Worm (Caenorhabditis elegans) whole organism, L4 larva: ENCODE measurements around the gene D1044.7.

Experiments used
- F10B5.3 ChIP-seq: sonication (generic microtip); optimal IDR thresholded peaks from 2 replicates; lab custom pipeline; 2016; ENCODE audit warnings: mild to moderate bottlenecking, missing genetic modification characterization, missing compliant biosample characterization
- F37D6.2 ChIP-seq: sonication (generic microtip); optimal IDR thresholded peaks from 2 replicates; lab custom pipeline; 2016; ENCODE audit warnings: mild to moderate bottlenecking, missing genetic modification characterization, missing compliant biosample characterization
- Y48G9A.11 ChIP-seq: fragments of 200-800 bp; sonication (Bioruptor generic); IDR thresholded peaks from 2 replicates; pipeline ENCODE4 v1.3.6; 2022; ENCODE audit warnings: missing genetic modification reagents, missing genetic modification characterization, missing compliant biosample characterization
- Y75B8A.6 ChIP-seq: fragments of 200-800 bp; sonication (Bioruptor generic); IDR thresholded peaks from 2 replicates; pipeline ENCODE4 v1.3.6; 2022; ENCODE audit warnings: missing genetic modification reagents, missing genetic modification characterization, missing compliant biosample characterization
- ceh-20 ChIP-seq: fragments of 200-800 bp; sonication (Bioruptor generic); IDR thresholded peaks from 2 replicates; pipeline ENCODE4 v1.3.6; 2022; ENCODE audit warnings: missing genetic modification reagents, missing genetic modification characterization, missing compliant biosample characterization
- daf-16 ChIP-seq, 3 experiments: sonication (generic microtip); optimal IDR thresholded peaks; 2 replicates each; lab custom pipeline; 2016 to 2017; ENCODE audit warnings: missing genetic modification characterization in 3 of 3, missing genetic modification reagents in 3 of 3, mild to moderate bottlenecking in 2 of 3, missing compliant biosample characterization in 2 of 3, missing biosample characterization in 1 of 3, moderate library complexity in 1 of 3
- dmd-6 ChIP-seq: fragments of 200-800 bp; sonication (Bioruptor generic); IDR thresholded peaks from 2 replicates; pipeline ENCODE4 v1.3.6; 2022; ENCODE audit warnings: missing genetic modification reagents, missing genetic modification characterization, missing compliant biosample characterization
- dpl-1 ChIP-seq: fragments of 150-350 bp; optimal IDR thresholded peaks from 2 replicates; lab custom pipeline; 2014; ENCODE audit warnings: missing biosample characterization, missing genetic modification reagents, missing genetic modification characterization
- dve-1 ChIP-seq: sonication (generic microtip); optimal IDR thresholded peaks from 2 replicates; lab custom pipeline; 2017; ENCODE audit warnings: antibody characterized with exemption, mild to moderate bottlenecking, missing genetic modification characterization, missing compliant biosample characterization; ENCODE audit not compliant: insufficient read depth
- egl-43 ChIP-seq: fragments of 200-800 bp; sonication (Bioruptor generic); IDR thresholded peaks from 2 replicates; pipeline ENCODE4 v1.3.6; 2022; ENCODE audit warnings: missing genetic modification reagents, missing genetic modification characterization, missing compliant biosample characterization
- hlh-11 ChIP-seq: fragments of 200-800 bp; sonication (Bioruptor generic); optimal IDR thresholded peaks from 2 replicates; lab custom pipeline; 2018; ENCODE audit warnings: mild to moderate bottlenecking, missing genetic modification characterization, missing compliant biosample characterization
- hlh-30 ChIP-seq: sonication (generic microtip); optimal IDR thresholded peaks from 2 replicates; lab custom pipeline; 2017; ENCODE audit warnings: antibody characterized with exemption, mild to moderate bottlenecking, missing genetic modification characterization, missing compliant biosample characterization; ENCODE audit not compliant: insufficient read depth
- lin-1 ChIP-seq: fragments of 200-800 bp; sonication (Bioruptor generic); IDR thresholded peaks from 2 replicates; pipeline ENCODE4 v1.3.6; 2022; ENCODE audit warnings: missing genetic modification reagents, missing genetic modification characterization, missing compliant biosample characterization
- lin-13 ChIP-seq: fragments of 150-350 bp; optimal IDR thresholded peaks from 2 replicates; lab custom pipeline; 2014; ENCODE audit warnings: missing biosample characterization, missing genetic modification reagents, missing genetic modification characterization
- lin-38 ChIP-seq: fragments of 200-800 bp; sonication (Bioruptor generic); IDR thresholded peaks from 2 replicates; pipeline ENCODE4 v1.3.6; 2022; ENCODE audit warnings: missing genetic modification reagents, missing genetic modification characterization, missing compliant biosample characterization
- lsy-2 ChIP-seq, 2 experiments: fragments of 150-350 bp in 1 of 2; sonication (generic microtip) in 1 of 2; optimal IDR thresholded peaks; 2 replicates each; lab custom pipeline; 2014 to 2017; ENCODE audit warnings: missing biosample characterization in 2 of 2, missing genetic modification characterization in 2 of 2
- madf-9 ChIP-seq: fragments of 200-800 bp; sonication (Bioruptor generic); conservative IDR thresholded peaks from 2 replicates; pipeline ENCODE4 v1.3.6; 2022; ENCODE audit warnings: missing genetic modification reagents, missing genetic modification characterization, missing compliant biosample characterization
- mdl-1 ChIP-seq, 2 experiments: fragments of 150-350 bp in 1 of 2; sonication (generic microtip) in 1 of 2; optimal IDR thresholded peaks; 2 replicates each; lab custom pipeline; 2014 to 2017; ENCODE audit warnings: missing biosample characterization in 2 of 2, missing genetic modification characterization in 2 of 2
- mdt-29 ChIP-seq: fragments of 200-800 bp; sonication (Bioruptor generic); IDR thresholded peaks from 2 replicates; pipeline ENCODE4 v1.3.6; 2022; ENCODE audit warnings: missing genetic modification reagents, missing genetic modification characterization, missing compliant biosample characterization
- mep-1 ChIP-seq: fragments of 150-350 bp; sonication (generic microtip); optimal IDR thresholded peaks from 3 replicates; lab custom pipeline; 2014; ENCODE audit warnings: missing biosample characterization, missing genetic modification characterization
- mes-2 ChIP-seq: sonication (generic microtip); optimal IDR thresholded peaks from 2 replicates; lab custom pipeline; 2016; ENCODE audit warnings: missing genotype, mild to moderate bottlenecking, missing genetic modification characterization, missing compliant biosample characterization; ENCODE audit not compliant: poor library complexity, severe bottlenecking
- nhr-102 ChIP-seq: sonication (generic microtip); optimal IDR thresholded peaks from 2 replicates; lab custom pipeline; 2016; ENCODE audit warnings: mild to moderate bottlenecking, missing genetic modification characterization, moderate library complexity, missing compliant biosample characterization
- nhr-11 ChIP-seq: fragments of 150-350 bp; optimal IDR thresholded peaks from 2 replicates; lab custom pipeline; 2014; ENCODE audit warnings: missing biosample characterization, missing genetic modification characterization
- nhr-28 ChIP-seq: fragments of 150-350 bp; optimal IDR thresholded peaks from 2 replicates; lab custom pipeline; 2014; ENCODE audit warnings: missing biosample characterization, missing genetic modification characterization
- nhr-42 ChIP-seq: fragments of 200-800 bp; sonication (Bioruptor generic); IDR thresholded peaks from 2 replicates; pipeline ENCODE4 v1.3.6; 2022; ENCODE audit warnings: missing genetic modification characterization, missing compliant biosample characterization
- nhr-48 ChIP-seq: sonication (generic microtip); optimal IDR thresholded peaks from 2 replicates; lab custom pipeline; 2016; ENCODE audit warnings: mild to moderate bottlenecking, missing genetic modification characterization, missing compliant biosample characterization
- nhr-76 ChIP-seq: fragments of 150-350 bp; optimal IDR thresholded peaks from 2 replicates; lab custom pipeline; 2014; ENCODE audit warnings: missing biosample characterization, missing genetic modification characterization
- nhr-77 ChIP-seq: fragments of 150-350 bp; optimal IDR thresholded peaks from 2 replicates; lab custom pipeline; 2014; ENCODE audit warnings: missing biosample characterization, missing genetic modification characterization
- pha-4 ChIP-seq, 2 experiments: fragments of 150-350 bp in 1 of 2; fragments of 200-800 bp in 1 of 2; sonication (Bioruptor generic) in 1 of 2; IDR thresholded peaks in 1 of 2; optimal IDR thresholded peaks in 1 of 2; 2 replicates each; pipeline versions ENCODE4 v1.3.6 to Lab custom; 2014 to 2022; ENCODE audit warnings: missing genetic modification characterization in 2 of 2, missing genetic modification reagents in 2 of 2, missing biosample characterization in 1 of 2, missing compliant biosample characterization in 1 of 2
- php-3 ChIP-seq: fragments of 200-800 bp; sonication (Bioruptor generic); IDR thresholded peaks from 2 replicates; pipeline ENCODE4 v1.3.6; 2022; ENCODE audit warnings: missing genetic modification reagents, missing genetic modification characterization, missing compliant biosample characterization
- tra-1 ChIP-seq: fragments of 200-800 bp; sonication (Bioruptor generic); IDR thresholded peaks from 2 replicates; pipeline ENCODE4 v1.3.6; 2022; ENCODE audit warnings: missing genetic modification reagents, missing genetic modification characterization, missing compliant biosample characterization
- unc-130 ChIP-seq: sonication (generic microtip); optimal IDR thresholded peaks from 2 replicates; lab custom pipeline; 2016; ENCODE audit warnings: missing genetic modification reagents, missing genetic modification characterization, missing compliant biosample characterization
- unc-62 ChIP-seq, 3 experiments: fragments of 150-350 bp in 1 of 3; sonication (generic microtip); optimal IDR thresholded peaks in 2 of 3; peaks in 1 of 3; 1 replicate in 1 of 3; 2 replicates in 2 of 3; lab custom pipeline; 2014 to 2017; ENCODE audit warnings: missing biosample characterization in 3 of 3, missing genetic modification characterization in 3 of 3, missing genetic modification reagents in 3 of 3, missing genotype in 1 of 3
- vab-7 ChIP-seq: fragments of 200-800 bp; sonication (Bioruptor generic); IDR thresholded peaks from 2 replicates; pipeline ENCODE4 v1.3.6; 2022; ENCODE audit warnings: missing genetic modification reagents, missing genetic modification characterization, missing compliant biosample characterization
- zfp-2 ChIP-seq: sonication (generic microtip); optimal IDR thresholded peaks from 2 replicates; lab custom pipeline; 2016; ENCODE audit warnings: mild to moderate bottlenecking, missing genetic modification characterization, missing compliant biosample characterization

The D1044.7 gene

ce11 chrIII:5554884-5555500, 46.4 kb upstream of the D1044.7 start, which contains the start of the genes nmad-1 and hach-1 (continued):
- TF ChIP-seq dpl-1 (peak; percentile 76), nhr-28 (tag; lab: Kevin White, UChicago) (peak; percentile 27), mes-2 (tag; lab: Kevin White, UChicago) (peak; percentile 95), egl-43 (GFP tag; lab: Robert Waterston, UW) (0 out of 2 replicates have a peak, but pooled peaks have one; percentile 57), nhr-77 (tag; lab: Kevin White, UChicago) (peak; percentile 14), zfp-2 (tag; lab: Kevin White, UChicago) (peak; percentile 13), lin-13 (GFP tag; lab: Kevin White, UChicago) (peak; percentile 43), unc-130 (GFP tag; lab: Kevin White, UChicago) (peak; percentile 53), Y48G9A.11 (no peak), vab-7 (GFP tag; lab: Robert Waterston, UW) (peak; percentile 73), F10B5.3 (tag; lab: Kevin White, UChicago) (peak; percentile 14), ceh-20 (GFP tag; lab: Robert Waterston, UW) (peak; percentile 59; the same call in 1 of the 2 replicates)

ce11 chrIII:5553098-5553497, 44.5 kb upstream of the D1044.7 start:
- TF ChIP-seq dmd-6 (peak; percentile 89), unc-62 (GFP tag; optimal IDR thresholded peaks at IDR 0.05 in 1 of 2; lab: Kevin White, UChicago) (peak; percentile 5 to 26), unc-62 (tag; optimal IDR thresholded peaks at IDR 0.05; lab: Kevin White, UChicago) (no peak), nhr-77 (tag; lab: Kevin White, UChicago) (peak; percentile 55), mdt-29 (GFP tag; lab: Robert Waterston, UW) (peak; percentile 80; the same call in 1 of the 2 replicates), madf-9 (GFP tag; lab: Robert Waterston, UW) (no peak), nhr-48 (peak; percentile 27), nhr-76 (tag; lab: Kevin White, UChicago) (no peak), mdl-1 (tag; optimal IDR thresholded peaks at IDR 0.05; lab: Kevin White, UChicago) (peak in 1 of 2 experiments; percentile 5), nhr-42 (0 out of 2 replicates have a peak, but pooled peaks have one; percentile 13), lin-1 (GFP tag; lab: Robert Waterston, UW) (peak; percentile 71; the same call in 1 of the 2 replicates), dve-1 (peak; percentile 93), zfp-2 (tag; lab: Kevin White, UChicago) (no peak), Y75B8A.6 (0 out of 2 replicates have a peak, but pooled peaks have one; percentile 42), nhr-102 (tag; lab: Kevin White, UChicago) (peak; percentile 64), mep-1 (peak; percentile 40), lin-38 (GFP tag; lab: Robert Waterston, UW) (peak; percentile 28; the same call in 1 of the 2 replicates), nhr-28 (tag; lab: Kevin White, UChicago) (peak; percentile 70), tra-1 (peak; percentile 72), hlh-11 (tag; lab: Kevin White, UChicago) (peak; percentile 77), php-3 (GFP tag; lab: Robert Waterston, UW) (peak; percentile 84), ceh-20 (GFP tag; lab: Robert Waterston, UW) (peak; percentile 31; the same call in 1 of the 2 replicates), pha-4 (GFP tag; IDR thresholded peaks at IDR 0.05; lab: Robert Waterston, UW) (0 out of 2 replicates have a peak, but pooled peaks have one; percentile 23), pha-4 (tag; optimal IDR thresholded peaks at IDR 0.05; lab: Kevin White, UChicago) (no peak), daf-16 (GFP tag; optimal IDR thresholded peaks at IDR 0.05; lab: Kevin White, UChicago) (peak in 1 of 2 experiments; percentile 91), daf-16 (tag; optimal IDR thresholded peaks at IDR 0.05; lab: Kevin White, UChicago) (peak; percentile 92), lsy-2 (tag; optimal IDR thresholded peaks at IDR 0.05; lab: Kevin White, UChicago) (peak in 1 of 2 experiments; percentile 29), nhr-11 (tag; lab: Kevin White, UChicago) (no peak), egl-43 (GFP tag; lab: Robert Waterston, UW) (no peak), hlh-30 (tag; lab: Kevin White, UChicago) (peak; percentile 44), mes-2 (tag; lab: Kevin White, UChicago) (peak; percentile 16), F37D6.2 (tag; lab: Kevin White, UChicago) (no peak)
- TF ChIP-seq, all 104 proteins: peak for 23
